Worm (Caenorhabditis elegans) whole organism, young adult: Measurements from ENCODE around the gene F13H8.2.

ENCODE experiments used
- hmg-20 ChIP-seq: fragments of 200-800 bp; sonication (Bioruptor generic); IDR thresholded peaks from 2 replicates; pipeline ENCODE4 v1.3.6; 2022; ENCODE audit warnings: missing genetic modification reagents, missing genetic modification characterization, missing compliant biosample characterization
- lag-1 ChIP-seq: fragments of 200-800 bp; sonication (Bioruptor generic); IDR thresholded peaks from 2 replicates; pipeline ENCODE4 v1.3.6; 2022; ENCODE audit warnings: missing genetic modification reagents, missing genetic modification characterization, missing compliant biosample characterization
- lin-35 ChIP-seq, 3 experiments: fragments of 150-350 bp in 2 of 3; sonication (generic microtip) in 1 of 3; optimal IDR thresholded peaks; 2 replicates each; lab custom pipeline; 2014 to 2018; ENCODE audit warnings: missing biosample characterization in 3 of 3, missing genetic modification characterization in 3 of 3, missing genetic modification reagents in 3 of 3
- pha-4 ChIP-seq: fragments of 150-350 bp; sonication (generic microtip); optimal IDR thresholded peaks from 2 replicates; lab custom pipeline; 2014; ENCODE audit warnings: missing biosample characterization, missing genetic modification reagents, missing genetic modification characterization
- snpc-1.3 ChIP-seq: sonication (generic microtip); optimal IDR thresholded peaks from 2 replicates; lab custom pipeline; 2017; ENCODE audit warnings: missing genetic modification characterization, mild to moderate bottlenecking, missing compliant biosample characterization, antibody characterized with exemption, moderate library complexity, missing genotype, missing genetic modification reagents; ENCODE audit not compliant: insufficient read depth
- unc-62 ChIP-seq: fragments of 150-350 bp; optimal IDR thresholded peaks from 2 replicates; lab custom pipeline; 2014; ENCODE audit warnings: missing biosample characterization, missing genetic modification reagents, missing genetic modification characterization
- ztf-18 ChIP-seq: sonication (generic microtip); optimal IDR thresholded peaks from 2 replicates; lab custom pipeline; 2016; ENCODE audit warnings: missing genotype, mild to moderate bottlenecking, missing genetic modification characterization, missing compliant biosample characterization

ce11 chrII:6286865-6287264 lies 16.7 kb downstream of the F13H8.2 start, which contains the start of gene F13H8.6:
- TF ChIP-seq lag-1 (GFP tag; lab: Robert Waterston, UW) (no peak), hmg-20 (GFP tag; lab: Robert Waterston, UW) (no peak), lin-35 (GFP tag; optimal IDR thresholded peaks at IDR 0.05; lab: Kevin White, UChicago) (no peak), unc-62 (GFP tag; lab: Kevin White, UChicago) (no peak), pha-4 (tag; lab: Kevin White, UChicago) (no peak), snpc-1.3 (no peak), ztf-18 (tag; lab: Kevin White, UChicago) (no peak)
